Worm (Caenorhabditis elegans) whole organism, L4 larva: ENCODE measurements around the gene eif-2A.
A peak's percentile ranks its signal among the peaks of the same experiment; 100 is the strongest.

Experiments used
- T26A8.4 ChIP-seq: fragments of 200-800 bp; sonication (Bioruptor generic); IDR thresholded peaks from 2 replicates; pipeline ENCODE4 v1.3.6; 2022; ENCODE audit warnings: missing genetic modification characterization, missing compliant biosample characterization
- Y48G9A.11 ChIP-seq: fragments of 200-800 bp; sonication (Bioruptor generic); IDR thresholded peaks from 2 replicates; pipeline ENCODE4 v1.3.6; 2022; ENCODE audit warnings: missing genetic modification reagents, missing genetic modification characterization, missing compliant biosample characterization
- aha-1 ChIP-seq: fragments of 150-350 bp; peaks from one replicate; lab custom pipeline; 2014; ENCODE audit warnings: missing biosample characterization, missing genetic modification characterization
- fkh-10 ChIP-seq: fragments of 150-350 bp; optimal IDR thresholded peaks from 2 replicates; lab custom pipeline; 2014; ENCODE audit warnings: missing biosample characterization, missing genetic modification reagents, missing genetic modification characterization
- lin-15B ChIP-seq: fragments of 150-350 bp; sonication (generic microtip); optimal IDR thresholded peaks from 3 replicates; lab custom pipeline; 2014; ENCODE audit warnings: missing biosample characterization, missing genetic modification characterization
- lin-39 ChIP-seq: fragments of 150-350 bp; optimal IDR thresholded peaks from 2 replicates; lab custom pipeline; 2014; ENCODE audit warnings: missing biosample characterization, missing genetic modification reagents, missing genetic modification characterization
- lsy-2 ChIP-seq, 2 experiments: fragments of 150-350 bp in 1 of 2; sonication (generic microtip) in 1 of 2; optimal IDR thresholded peaks; 2 replicates each; lab custom pipeline; 2014 to 2017; ENCODE audit warnings: missing biosample characterization in 2 of 2, missing genetic modification characterization in 2 of 2
- mxl-2 ChIP-seq: fragments of 200-800 bp; sonication (Bioruptor generic); conservative IDR thresholded peaks from 2 replicates; pipeline ENCODE4 v1.3.6; 2022; ENCODE audit warnings: missing genetic modification reagents, missing genetic modification characterization, missing compliant biosample characterization
- nhr-42 ChIP-seq: fragments of 200-800 bp; sonication (Bioruptor generic); IDR thresholded peaks from 2 replicates; pipeline ENCODE4 v1.3.6; 2022; ENCODE audit warnings: missing genetic modification characterization, missing compliant biosample characterization
- skn-1 ChIP-seq: fragments of 150-350 bp; optimal IDR thresholded peaks from 2 replicates; lab custom pipeline; 2014; ENCODE audit warnings: missing biosample characterization, missing genetic modification characterization
- snpc-1.2 ChIP-seq: fragments of 200-800 bp; sonication (Bioruptor generic); IDR thresholded peaks from 2 replicates; pipeline ENCODE4 v1.3.6; 2022; ENCODE audit warnings: missing genetic modification reagents, missing genetic modification characterization, missing compliant biosample characterization
- unc-130 ChIP-seq: sonication (generic microtip); optimal IDR thresholded peaks from 2 replicates; lab custom pipeline; 2016; ENCODE audit warnings: missing genetic modification reagents, missing genetic modification characterization, missing compliant biosample characterization

DNA sequence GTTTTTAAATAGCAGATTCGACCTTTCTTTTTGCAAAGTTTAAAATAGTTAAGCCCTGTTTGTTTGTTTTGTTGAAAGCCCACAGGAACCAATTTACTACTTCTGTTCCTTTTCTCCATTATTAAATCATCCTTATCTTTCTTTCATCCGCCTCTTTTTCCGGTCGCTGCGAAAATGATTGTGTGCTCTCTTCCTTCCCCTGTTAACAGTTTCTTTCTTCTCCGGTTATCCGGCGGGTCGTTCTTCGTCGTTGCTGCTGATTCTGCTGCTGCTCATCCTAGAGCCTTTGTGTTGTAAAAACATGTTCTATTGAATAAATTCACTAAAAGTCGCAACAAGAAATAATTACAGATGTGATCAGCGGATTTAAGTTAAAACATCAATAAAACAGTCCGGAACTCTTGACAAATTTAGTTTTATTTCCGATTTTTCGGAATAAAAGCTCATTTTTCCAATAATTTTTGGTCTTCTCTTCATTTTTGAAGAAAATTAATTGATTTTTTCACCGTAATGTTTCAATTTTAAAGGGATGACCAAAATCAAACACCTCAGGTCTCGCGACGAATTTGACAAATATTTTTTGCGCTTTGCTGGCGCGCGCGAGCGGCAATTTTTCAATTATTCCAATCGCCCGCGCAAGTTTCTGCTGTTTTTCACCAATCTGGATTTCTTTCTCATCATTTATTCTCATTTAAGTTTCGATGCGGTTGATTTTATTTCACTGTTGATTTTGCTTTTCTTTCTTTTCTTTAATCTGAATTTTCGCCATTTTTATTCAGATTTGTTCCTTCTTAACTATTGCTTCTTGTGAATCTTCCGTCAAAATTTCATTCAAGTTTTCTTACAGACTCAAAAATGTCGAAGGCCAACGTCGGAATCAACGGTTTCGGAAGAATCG is 23.1 kb upstream of the eif-2A start, which contains the start of gene gpd-1:
- 0 out of 2 replicates have a peak, but pooled peaks have one; percentile 11 for TF ChIP-seq snpc-1.2
- no peak for TF ChIP-seq lin-39 (tag; lab: Kevin White, UChicago)
- peak; percentile 85 for TF ChIP-seq unc-130
- TF ChIP-seq T26A8.4 (GFP tag; lab: Robert Waterston, UW) = 0 out of 2 replicates have a peak, but pooled peaks have one; percentile 12
- TF ChIP-seq skn-1 (tag; lab: Kevin White, UChicago) = no peak
- TF ChIP-seq Y48G9A.11 (GFP tag; lab: Robert Waterston, UW) = peak; percentile 61; the same call in 1 of the 2 replicates
- TF ChIP-seq mxl-2 (GFP tag; lab: Robert Waterston, UW) = no peak
- no peak for TF ChIP-seq lsy-2 (tag; optimal IDR thresholded peaks at IDR 0.05; lab: Kevin White, UChicago)
- no peak for TF ChIP-seq aha-1 (tag; lab: Kevin White, UChicago)
- TF ChIP-seq lin-15B (tag; lab: Kevin White, UChicago) = no peak
- no peak for TF ChIP-seq fkh-10
- TF ChIP-seq nhr-42 (GFP tag; lab: Robert Waterston, UW) = no peak
